Fruit fly (Drosophila melanogaster): ENCODE measurements around the gene CG43702.
A peak's percentile ranks its signal among the peaks of the same experiment; 100 is the strongest.

dm6 chr3L:21252525-21252924, 46.0 kb upstream of the CG43702 start:
- TF ChIP-seq CG4496 (GFP tag; IDR thresholded peaks at IDR 0.05) (peak; percentile 12; the same call in 1 of the 3 replicates), CG13204 (GFP tag; optimal IDR thresholded peaks at IDR 0.05) (peak; percentile 74)

Measured in whole organism, pupa.